Worm (Caenorhabditis elegans) whole organism, young adult: ENCODE results near the gene nhr-219.
A peak's percentile ranks its signal among the peaks of the same experiment; 100 is the strongest.

Source experiments
- B0019.2 ChIP-seq: fragments of 200-800 bp; sonication (Bioruptor generic); conservative IDR thresholded peaks from 2 replicates; pipeline ENCODE4 v1.3.6; 2022; ENCODE audit warnings: missing genetic modification reagents, missing genetic modification characterization, missing compliant biosample characterization
- B0035.1 ChIP-seq: sonication (generic microtip); optimal IDR thresholded peaks from 2 replicates; lab custom pipeline; 2016; ENCODE audit warnings: missing genetic modification characterization, mild to moderate bottlenecking, missing compliant biosample characterization, missing genotype, missing genetic modification reagents
- F22D6.2 ChIP-seq: sonication (generic microtip); optimal IDR thresholded peaks from 2 replicates; lab custom pipeline; 2016; ENCODE audit warnings: mild to moderate bottlenecking, missing genetic modification characterization, missing compliant biosample characterization
- F33H1.4 ChIP-seq: fragments of 200-800 bp; sonication (Bioruptor generic); IDR thresholded peaks from 2 replicates; pipeline ENCODE4 v1.3.6; 2022; ENCODE audit warnings: missing genetic modification reagents, missing genetic modification characterization, missing compliant biosample characterization
- F37B4.10 ChIP-seq: fragments of 200-800 bp; sonication (Bioruptor generic); IDR thresholded peaks from 2 replicates; pipeline ENCODE4 v1.3.6; 2022; ENCODE audit warnings: missing genetic modification characterization, missing compliant biosample characterization
- F49E8.2 ChIP-seq: sonication (generic microtip); optimal IDR thresholded peaks from 3 replicates; lab custom pipeline; 2017; ENCODE audit warnings: missing genetic modification characterization, mild to moderate bottlenecking, missing compliant biosample characterization, antibody characterized with exemption, moderate library complexity; ENCODE audit not compliant: insufficient read depth
- F52B5.7 ChIP-seq: sonication (generic microtip); optimal IDR thresholded peaks from 2 replicates; lab custom pipeline; 2016; ENCODE audit warnings: mild to moderate bottlenecking, missing genetic modification characterization, missing compliant biosample characterization
- K11D2.4 ChIP-seq: fragments of 200-800 bp; sonication (Bioruptor generic); IDR thresholded peaks from 2 replicates; pipeline ENCODE4 v1.3.6; 2022; ENCODE audit warnings: missing genetic modification reagents, missing genetic modification characterization, missing compliant biosample characterization
- Y53G8AR.9 ChIP-seq: fragments of 200-800 bp; sonication (Bioruptor generic); conservative IDR thresholded peaks from 2 replicates; pipeline ENCODE4 v1.3.6; 2022; ENCODE audit warnings: missing genetic modification reagents, missing genetic modification characterization, missing compliant biosample characterization
- akir-1 ChIP-seq: fragments of 200-800 bp; sonication (Bioruptor generic); optimal IDR thresholded peaks from 2 replicates; lab custom pipeline; 2018; ENCODE audit warnings: mild to moderate bottlenecking, missing genetic modification characterization, moderate library complexity, missing compliant biosample characterization
- ama-1 ChIP-seq, 3 experiments: fragments of 150-350 bp in 1 of 3; sonication (generic microtip) in 2 of 3; optimal IDR thresholded peaks; 2 replicates each; lab custom pipeline; 2014 to 2018; ENCODE audit warnings: missing biosample characterization in 2 of 3, missing genetic modification characterization in 2 of 3, missing genetic modification reagents in 2 of 3
- attf-5 ChIP-seq: fragments of 200-800 bp; sonication (Bioruptor generic); optimal IDR thresholded peaks from 2 replicates; lab custom pipeline; 2018; ENCODE audit warnings: mild to moderate bottlenecking, missing genetic modification characterization, missing compliant biosample characterization
- attf-6 ChIP-seq: fragments of 200-800 bp; sonication (Bioruptor generic); IDR thresholded peaks from 2 replicates; pipeline ENCODE4 v1.3.6; 2022; ENCODE audit warnings: missing genetic modification reagents, missing genetic modification characterization, missing compliant biosample characterization
- ccch-3 ChIP-seq: fragments of 200-800 bp; sonication (Bioruptor generic); optimal IDR thresholded peaks from 2 replicates; lab custom pipeline; 2018; ENCODE audit warnings: mild to moderate bottlenecking, missing genetic modification characterization, missing compliant biosample characterization
- cebp-1 ChIP-seq, 2 experiments: fragments of 200-800 bp in 1 of 2; sonication (Bioruptor generic) in 1 of 2; sonication (generic microtip) in 1 of 2; IDR thresholded peaks in 1 of 2; optimal IDR thresholded peaks in 1 of 2; 2 replicates each; pipeline versions ENCODE4 v1.3.6 to Lab custom; 2017 to 2022; ENCODE audit warnings: missing compliant biosample characterization in 2 of 2, missing genetic modification characterization in 2 of 2, mild to moderate bottlenecking in 1 of 2, missing genetic modification reagents in 1 of 2, moderate library complexity in 1 of 2
- ceh-100 ChIP-seq: fragments of 200-800 bp; sonication (Bioruptor generic); IDR thresholded peaks from 2 replicates; pipeline ENCODE4 v1.3.6; 2022; ENCODE audit warnings: missing genetic modification reagents, missing genetic modification characterization, missing compliant biosample characterization
- ceh-27 ChIP-seq: fragments of 200-800 bp; sonication (Bioruptor generic); optimal IDR thresholded peaks from 2 replicates; lab custom pipeline; 2018; ENCODE audit warnings: mild to moderate bottlenecking, missing genetic modification characterization, moderate library complexity, missing compliant biosample characterization
- ceh-91 ChIP-seq: fragments of 200-800 bp; sonication (Bioruptor generic); IDR thresholded peaks from 2 replicates; pipeline ENCODE4 v1.3.6; 2022; ENCODE audit warnings: missing genetic modification reagents, missing genetic modification characterization, missing compliant biosample characterization
- chd-7 ChIP-seq: sonication (generic microtip); optimal IDR thresholded peaks from 2 replicates; lab custom pipeline; 2016; ENCODE audit warnings: mild to moderate bottlenecking, missing genetic modification characterization, moderate library complexity, missing compliant biosample characterization
- die-1 ChIP-seq: sonication (generic microtip); optimal IDR thresholded peaks from 2 replicates; lab custom pipeline; 2016; ENCODE audit warnings: missing genotype, mild to moderate bottlenecking, missing genetic modification characterization, missing compliant biosample characterization
- egl-44 ChIP-seq: fragments of 200-800 bp; sonication (Bioruptor generic); IDR thresholded peaks from 2 replicates; pipeline ENCODE4 v1.3.6; 2022; ENCODE audit warnings: missing genetic modification reagents, missing genetic modification characterization, missing compliant biosample characterization
- ets-4 ChIP-seq: fragments of 200-800 bp; sonication (Bioruptor generic); optimal IDR thresholded peaks from 2 replicates; lab custom pipeline; 2018; ENCODE audit warnings: mild to moderate bottlenecking, missing genetic modification characterization, missing compliant biosample characterization
- fkh-3 ChIP-seq: sonication (generic microtip); optimal IDR thresholded peaks from 2 replicates; lab custom pipeline; 2016; ENCODE audit warnings: mild to moderate bottlenecking, missing genetic modification characterization, missing compliant biosample characterization
- him-1 ChIP-seq: sonication (generic microtip); optimal IDR thresholded peaks from 2 replicates; lab custom pipeline; 2016; ENCODE audit warnings: missing genotype, missing genetic modification reagents, missing genetic modification characterization, missing compliant biosample characterization
- hrde-1 ChIP-seq: sonication (generic microtip); optimal IDR thresholded peaks from 2 replicates; lab custom pipeline; 2016; ENCODE audit warnings: missing genetic modification characterization, mild to moderate bottlenecking, missing compliant biosample characterization, moderate library complexity, missing genotype, missing genetic modification reagents, borderline replicate concordance
- lag-1 ChIP-seq: fragments of 200-800 bp; sonication (Bioruptor generic); IDR thresholded peaks from 2 replicates; pipeline ENCODE4 v1.3.6; 2022; ENCODE audit warnings: missing genetic modification reagents, missing genetic modification characterization, missing compliant biosample characterization
- lin-26 ChIP-seq: fragments of 200-800 bp; sonication (Bioruptor generic); IDR thresholded peaks from 2 replicates; pipeline ENCODE4 v1.3.6; 2022; ENCODE audit warnings: missing genetic modification reagents, missing genetic modification characterization, missing compliant biosample characterization
- lir-1 ChIP-seq: fragments of 200-800 bp; sonication (Bioruptor generic); conservative IDR thresholded peaks from 2 replicates; pipeline ENCODE4 v1.3.6; 2022; ENCODE audit warnings: missing genetic modification reagents, missing genetic modification characterization, missing compliant biosample characterization
- madf-8 ChIP-seq: fragments of 200-800 bp; sonication (Bioruptor generic); conservative IDR thresholded peaks from 2 replicates; pipeline ENCODE4 v1.3.6; 2022; ENCODE audit warnings: missing genetic modification reagents, missing genetic modification characterization, missing compliant biosample characterization
- nfya-2 ChIP-seq: fragments of 200-800 bp; sonication (Bioruptor generic); IDR thresholded peaks from 2 replicates; pipeline ENCODE4 v1.3.6; 2022; ENCODE audit warnings: missing genetic modification reagents, missing genetic modification characterization, missing compliant biosample characterization
- nhr-179 ChIP-seq: sonication (generic microtip); optimal IDR thresholded peaks from 2 replicates; lab custom pipeline; 2016; ENCODE audit warnings: mild to moderate bottlenecking, missing genetic modification characterization, missing compliant biosample characterization
- pha-4 ChIP-seq: fragments of 150-350 bp; sonication (generic microtip); optimal IDR thresholded peaks from 2 replicates; lab custom pipeline; 2014; ENCODE audit warnings: missing biosample characterization, missing genetic modification reagents, missing genetic modification characterization
- rcor-1 ChIP-seq: fragments of 200-800 bp; sonication (Bioruptor generic); IDR thresholded peaks from 2 replicates; pipeline ENCODE4 v1.3.6; 2022; ENCODE audit warnings: missing genetic modification reagents, missing genetic modification characterization, missing compliant biosample characterization
- rpc-1 ChIP-seq, 2 experiments: fragments of 150-350 bp in 1 of 2; sonication (generic microtip) in 1 of 2; optimal IDR thresholded peaks; 2 replicates each; lab custom pipeline; 2014 to 2018; ENCODE audit warnings: missing biosample characterization in 1 of 2, missing genetic modification characterization in 1 of 2, missing genetic modification reagents in 1 of 2, missing genotype in 1 of 2
- snpc-1.3 ChIP-seq: sonication (generic microtip); optimal IDR thresholded peaks from 2 replicates; lab custom pipeline; 2017; ENCODE audit warnings: missing genetic modification characterization, mild to moderate bottlenecking, missing compliant biosample characterization, antibody characterized with exemption, moderate library complexity, missing genotype, missing genetic modification reagents; ENCODE audit not compliant: insufficient read depth
- snpc-4 ChIP-seq, 5 experiments: fragments of 150-350 bp in 1 of 5; sonication (generic microtip) in 4 of 5; optimal IDR thresholded peaks; 2 replicates each; lab custom pipeline; 2014 to 2018; ENCODE audit warnings: missing genetic modification characterization in 5 of 5, missing biosample characterization in 3 of 5, antibody characterized with exemption in 2 of 5, mild to moderate bottlenecking in 2 of 5, missing compliant biosample characterization in 2 of 5, missing genotype in 2 of 5, moderate library complexity in 2 of 5, missing genetic modification reagents in 1 of 5
- tbx-9 ChIP-seq: sonication (generic microtip); optimal IDR thresholded peaks from 2 replicates; lab custom pipeline; 2016; ENCODE audit warnings: borderline replicate concordance, missing genetic modification characterization, inconsistent platforms, missing compliant biosample characterization
- tlf-1 ChIP-seq: fragments of 200-800 bp; sonication (Bioruptor generic); optimal IDR thresholded peaks from 2 replicates; lab custom pipeline; 2018; ENCODE audit warnings: mild to moderate bottlenecking, missing genetic modification characterization, missing compliant biosample characterization
- zim-3 ChIP-seq: sonication (generic microtip); optimal IDR thresholded peaks from 2 replicates; lab custom pipeline; 2017; ENCODE audit warnings: mild to moderate bottlenecking, missing genetic modification characterization, moderate library complexity, missing compliant biosample characterization
- ztf-22 ChIP-seq: fragments of 200-800 bp; sonication (Bioruptor generic); optimal IDR thresholded peaks from 2 replicates; lab custom pipeline; 2018; ENCODE audit warnings: mild to moderate bottlenecking, missing genetic modification characterization, moderate library complexity, missing compliant biosample characterization
- ztf-25 ChIP-seq: fragments of 200-800 bp; sonication (Bioruptor generic); IDR thresholded peaks from 2 replicates; pipeline ENCODE4 v1.3.6; 2022; ENCODE audit warnings: missing genetic modification reagents, missing genetic modification characterization, missing compliant biosample characterization
- ztf-28 ChIP-seq: fragments of 200-800 bp; sonication (Bioruptor generic); IDR thresholded peaks from 2 replicates; pipeline ENCODE4 v1.3.6; 2022; ENCODE audit warnings: missing genetic modification reagents, missing genetic modification characterization, missing compliant biosample characterization
- ztf-3 ChIP-seq: fragments of 200-800 bp; sonication (Bioruptor generic); optimal IDR thresholded peaks from 2 replicates; lab custom pipeline; 2018; ENCODE audit warnings: mild to moderate bottlenecking, missing genetic modification characterization, missing compliant biosample characterization

The nhr-219 gene

DNA sequence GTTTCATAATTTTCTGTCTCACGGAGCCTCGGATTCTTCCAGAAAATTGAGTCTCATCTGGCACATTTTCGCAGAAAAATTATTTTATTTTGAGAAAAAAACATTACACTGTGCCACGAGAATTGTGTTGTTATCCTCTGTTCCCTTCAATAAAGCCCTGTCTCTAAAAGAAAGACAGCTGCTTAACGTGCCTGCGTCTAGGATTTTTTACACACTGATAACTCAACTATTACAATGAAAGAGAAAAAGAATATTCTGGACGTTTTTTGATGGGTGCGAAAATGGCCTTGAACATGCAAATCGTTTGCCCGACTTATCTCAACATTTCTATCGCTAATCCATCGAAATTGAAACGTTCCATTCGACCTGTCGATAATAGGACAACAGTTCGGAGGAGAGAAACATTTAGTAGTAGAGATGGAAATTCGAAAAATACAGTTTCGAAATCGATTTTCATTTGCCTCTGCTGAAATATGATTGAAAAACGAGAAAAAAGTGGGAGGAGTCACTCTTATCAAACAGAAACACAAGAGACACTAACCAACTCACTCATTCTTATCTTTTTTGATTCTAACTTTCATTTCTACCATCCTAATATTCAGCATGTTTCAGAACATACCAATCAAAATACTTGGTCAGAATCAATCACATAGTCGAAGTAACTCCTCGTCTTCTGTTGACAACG is 29.1 kb downstream of the nhr-219 start (continued):
- TF ChIP-seq B0019.2 (GFP tag; lab: Robert Waterston, UW) (no peak), lin-26 (GFP tag; lab: Robert Waterston, UW) (no peak), madf-8 (GFP tag; lab: Robert Waterston, UW) (no peak), F22D6.2 (no peak), snpc-4 (GFP tag; optimal IDR thresholded peaks at IDR 0.05; lab: Kevin White, UChicago) (no peak), snpc-4 (tag; optimal IDR thresholded peaks at IDR 0.05; lab: Kevin White, UChicago) (no peak), akir-1 (GFP tag; lab: Kevin White, UChicago) (no peak), ceh-100 (no peak)

DNA sequence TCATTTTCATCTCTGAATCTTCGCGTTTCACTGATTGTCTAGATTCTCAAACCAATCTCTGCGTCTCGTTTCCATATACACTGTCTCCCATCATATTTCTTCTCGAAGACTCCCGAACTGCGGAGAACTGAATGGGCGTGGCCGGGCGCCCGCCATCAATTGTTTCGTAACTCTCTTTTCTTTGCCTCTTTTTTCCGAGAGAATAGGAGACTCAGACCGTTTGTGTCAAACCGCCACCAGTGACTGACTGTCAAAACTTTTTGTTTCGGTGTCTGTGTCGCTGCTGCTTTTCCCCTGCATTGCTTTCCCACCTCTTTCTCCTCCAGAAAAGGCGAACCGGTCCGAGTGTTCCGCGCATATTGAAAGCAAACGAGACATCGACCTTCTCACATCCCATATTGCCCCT is 29.8 kb downstream of the nhr-219 start, which contains the start of gene unc-23:
Gene unc-23, plus strand, starts transcription at position 176 of the 406 bp plus-strand sequence.
- peak; percentile 10 for TF ChIP-seq die-1 (tag; lab: Kevin White, UChicago)
- TF ChIP-seq ets-4 (GFP tag; lab: Kevin White, UChicago): peak; percentile 69
- peak; percentile 54 for TF ChIP-seq ama-1 (optimal IDR thresholded peaks at IDR 0.05; lab: Kevin White, UChicago)
- no peak for TF ChIP-seq ama-1 (GFP tag; optimal IDR thresholded peaks at IDR 0.05; lab: Kevin White, UChicago)
- TF ChIP-seq ceh-91 (GFP tag; lab: Robert Waterston, UW): no peak
- TF ChIP-seq F49E8.2: no peak
- TF ChIP-seq lir-1 (GFP tag; lab: Robert Waterston, UW): no peak
- peak; percentile 64 for TF ChIP-seq rpc-1 (optimal IDR thresholded peaks at IDR 0.05; lab: Kevin White, UChicago)
- TF ChIP-seq rpc-1 (tag; optimal IDR thresholded peaks at IDR 0.05; lab: Kevin White, UChicago): no peak
- no peak for TF ChIP-seq ztf-28 (GFP tag; lab: Robert Waterston, UW)
- peak; percentile 89 for TF ChIP-seq chd-7 (tag; lab: Kevin White, UChicago)
- peak; percentile 48 for TF ChIP-seq egl-44
- no peak for TF ChIP-seq tbx-9 (tag; lab: Kevin White, UChicago)
- no peak for TF ChIP-seq F33H1.4 (GFP tag; lab: Robert Waterston, UW)
- TF ChIP-seq cebp-1 (GFP tag; IDR thresholded peaks at IDR 0.05; lab: Robert Waterston, UW): peak; percentile 95
- TF ChIP-seq cebp-1 (tag; optimal IDR thresholded peaks at IDR 0.05; lab: Kevin White, UChicago): peak; percentile 98
- no peak for TF ChIP-seq snpc-4 (GFP tag; optimal IDR thresholded peaks at IDR 0.05; lab: Kevin White, UChicago)
- TF ChIP-seq snpc-4 (tag; optimal IDR thresholded peaks at IDR 0.05; lab: Kevin White, UChicago): peak in 3 of 4 experiments; percentile 36 to 40 (median 39)
- TF ChIP-seq K11D2.4 (GFP tag; lab: Robert Waterston, UW): peak; percentile 86
- peak; percentile 2 for TF ChIP-seq snpc-1.3 (tag; lab: Kevin White, UChicago)
- no peak for TF ChIP-seq ztf-25 (GFP tag; lab: Robert Waterston, UW)
- no peak for TF ChIP-seq nfya-2 (GFP tag; lab: Robert Waterston, UW)
- TF ChIP-seq rcor-1: peak; percentile 62
- TF ChIP-seq akir-1 (GFP tag; lab: Kevin White, UChicago): no peak
- TF ChIP-seq fkh-3 (tag; lab: Kevin White, UChicago): no peak
- no peak for TF ChIP-seq nhr-179 (tag; lab: Kevin White, UChicago)
- no peak for TF ChIP-seq hrde-1 (tag; lab: Kevin White, UChicago)
- TF ChIP-seq F22D6.2: peak; percentile 60
- TF ChIP-seq pha-4 (tag; lab: Kevin White, UChicago): peak; percentile 45
- TF ChIP-seq B0035.1 (tag; lab: Kevin White, UChicago): no peak
- no peak for TF ChIP-seq F37B4.10 (GFP tag; lab: Robert Waterston, UW)
- peak; percentile 81 for TF ChIP-seq attf-5 (GFP tag; lab: Kevin White, UChicago)
- no peak for TF ChIP-seq F52B5.7 (tag; lab: Kevin White, UChicago)
- TF ChIP-seq ccch-3 (GFP tag; lab: Kevin White, UChicago): no peak
- peak; percentile 78 for TF ChIP-seq ztf-3 (GFP tag; lab: Kevin White, UChicago)
- no peak for TF ChIP-seq ceh-27 (GFP tag; lab: Kevin White, UChicago)
- peak; percentile 84 for TF ChIP-seq Y53G8AR.9 (GFP tag; lab: Robert Waterston, UW)
- peak; percentile 44 for TF ChIP-seq zim-3
- TF ChIP-seq ztf-22: no peak
- TF ChIP-seq him-1 (tag; lab: Kevin White, UChicago): no peak
- no peak for TF ChIP-seq attf-6 (GFP tag; lab: Robert Waterston, UW)
- TF ChIP-seq lag-1 (GFP tag; lab: Robert Waterston, UW): no peak
- TF ChIP-seq tlf-1 (GFP tag; lab: Kevin White, UChicago): peak; percentile 82
